Worm (Caenorhabditis elegans) whole organism, mixed stage, embryonic: Measurements from ENCODE around the gene F23H11.7.

ENCODE experiments used
- elt-1 ChIP-seq: sonication (generic microtip); optimal IDR thresholded peaks from 2 replicates; lab custom pipeline; 2017; ENCODE audit warnings: missing genetic modification characterization, mild to moderate bottlenecking, missing compliant biosample characterization, antibody characterized with exemption, moderate library complexity, borderline replicate concordance; ENCODE audit not compliant: insufficient read depth
- hlh-1 ChIP-seq: fragments of 150-350 bp; optimal IDR thresholded peaks from 2 replicates; lab custom pipeline; 2014; ENCODE audit warnings: missing biosample characterization, missing genetic modification reagents, missing genetic modification characterization
- lin-13 ChIP-seq: fragments of 150-350 bp; optimal IDR thresholded peaks from 2 replicates; lab custom pipeline; 2014; ENCODE audit warnings: missing biosample characterization, missing genetic modification characterization
- lsy-2 ChIP-seq: fragments of 150-350 bp; optimal IDR thresholded peaks from 2 replicates; lab custom pipeline; 2014; ENCODE audit warnings: missing biosample characterization, missing genetic modification characterization
- mab-5 ChIP-seq: fragments of 150-350 bp; optimal IDR thresholded peaks from 2 replicates; lab custom pipeline; 2014; ENCODE audit warnings: missing biosample characterization, missing genetic modification characterization
- nhr-12 ChIP-seq: fragments of 150-350 bp; optimal IDR thresholded peaks from 2 replicates; lab custom pipeline; 2014; ENCODE audit warnings: missing biosample characterization, missing genetic modification characterization
- nhr-2 ChIP-seq: fragments of 150-350 bp; optimal IDR thresholded peaks from 2 replicates; lab custom pipeline; 2014; ENCODE audit warnings: missing biosample characterization, missing genetic modification characterization
- nhr-237 ChIP-seq: fragments of 150-350 bp; optimal IDR thresholded peaks from 2 replicates; lab custom pipeline; 2014; ENCODE audit warnings: missing biosample characterization, missing genetic modification characterization
- nhr-76 ChIP-seq: sonication (generic microtip); optimal IDR thresholded peaks from 2 replicates; lab custom pipeline; 2017; ENCODE audit warnings: missing biosample characterization, missing genetic modification characterization
- pha-4 ChIP-seq: fragments of 150-350 bp; optimal IDR thresholded peaks from 2 replicates; lab custom pipeline; 2018; ENCODE audit warnings: missing biosample characterization, missing genetic modification reagents, missing genetic modification characterization
- snpc-4 ChIP-seq: fragments of 150-350 bp; optimal IDR thresholded peaks from 2 replicates; lab custom pipeline; 2014; ENCODE audit warnings: missing biosample characterization, missing genetic modification characterization
- sptf-1 ChIP-seq: sonication (generic microtip); optimal IDR thresholded peaks from 2 replicates; lab custom pipeline; 2017; ENCODE audit warnings: mild to moderate bottlenecking, missing genetic modification characterization, moderate library complexity, missing compliant biosample characterization
- ztf-11 ChIP-seq: fragments of 150-350 bp; optimal IDR thresholded peaks from 2 replicates; lab custom pipeline; 2014; ENCODE audit warnings: missing biosample characterization, missing genetic modification characterization

DNA sequence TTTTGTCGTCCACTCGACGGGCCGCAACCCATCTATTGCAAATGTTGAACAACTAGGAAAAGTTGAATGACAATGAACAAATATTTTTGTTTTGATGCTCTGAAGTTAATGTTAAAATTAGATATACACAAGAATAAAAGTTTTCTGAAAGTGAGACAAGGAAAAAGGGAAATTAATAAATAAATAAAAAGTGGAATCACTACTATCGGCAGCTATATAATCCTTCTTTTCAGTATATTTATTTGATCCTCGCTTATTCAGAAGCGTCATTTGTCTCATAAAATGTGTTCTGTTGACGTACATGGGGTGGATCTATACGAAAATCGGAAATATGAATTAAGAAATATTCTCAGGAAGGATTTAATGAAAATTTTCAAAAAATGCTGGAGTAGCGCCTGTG lies 7.0 kb upstream of the F23H11.7 start, which contains the start of gene pef-1:
- TF ChIP-seq nhr-76 (tag; lab: Kevin White, UChicago) (no peak), nhr-2 (no peak), pha-4 (no peak), ztf-11 (tag; lab: Kevin White, UChicago) (no peak), lsy-2 (tag; lab: Kevin White, UChicago) (no peak), mab-5 (tag; lab: Kevin White, UChicago) (no peak), sptf-1 (tag; lab: Kevin White, UChicago) (no peak), lin-13 (no peak), nhr-237 (tag; lab: Kevin White, UChicago) (no peak), nhr-12 (tag; lab: Kevin White, UChicago) (no peak), elt-1 (tag; lab: Kevin White, UChicago) (no peak), snpc-4 (tag; lab: Kevin White, UChicago) (no peak), hlh-1 (no peak)
